Worm (Caenorhabditis elegans) whole organism, L4 larva: ENCODE results near the gene C18H7.4.

ENCODE experiments used
- F10B5.3 ChIP-seq: sonication (generic microtip); optimal IDR thresholded peaks from 2 replicates; lab custom pipeline; 2016; ENCODE audit warnings: mild to moderate bottlenecking, missing genetic modification characterization, missing compliant biosample characterization
- F26F4.8 ChIP-seq: fragments of 200-800 bp; sonication (Bioruptor generic); conservative IDR thresholded peaks from 2 replicates; pipeline ENCODE4 v1.3.6; 2022; ENCODE audit warnings: missing genetic modification characterization, missing compliant biosample characterization
- Y105C5A.15 ChIP-seq: fragments of 200-800 bp; sonication (Bioruptor generic); IDR thresholded peaks from 2 replicates; pipeline ENCODE4 v1.3.6; 2022; ENCODE audit warnings: missing genetic modification characterization, missing compliant biosample characterization
- Y48G9A.11 ChIP-seq: fragments of 200-800 bp; sonication (Bioruptor generic); IDR thresholded peaks from 2 replicates; pipeline ENCODE4 v1.3.6; 2022; ENCODE audit warnings: missing genetic modification reagents, missing genetic modification characterization, missing compliant biosample characterization
- Y75B8A.6 ChIP-seq: fragments of 200-800 bp; sonication (Bioruptor generic); IDR thresholded peaks from 2 replicates; pipeline ENCODE4 v1.3.6; 2022; ENCODE audit warnings: missing genetic modification reagents, missing genetic modification characterization, missing compliant biosample characterization
- aha-1 ChIP-seq: fragments of 150-350 bp; peaks from one replicate; lab custom pipeline; 2014; ENCODE audit warnings: missing biosample characterization, missing genetic modification characterization
- aly-2 ChIP-seq: sonication (generic microtip); optimal IDR thresholded peaks from 2 replicates; lab custom pipeline; 2018; ENCODE audit warnings: missing biosample characterization, missing genetic modification characterization
- attf-4 ChIP-seq: sonication (generic microtip); optimal IDR thresholded peaks from 3 replicates; lab custom pipeline; 2017; ENCODE audit warnings: missing biosample characterization, missing genetic modification characterization
- ceh-20 ChIP-seq: fragments of 200-800 bp; sonication (Bioruptor generic); IDR thresholded peaks from 2 replicates; pipeline ENCODE4 v1.3.6; 2022; ENCODE audit warnings: missing genetic modification reagents, missing genetic modification characterization, missing compliant biosample characterization
- ceh-32 ChIP-seq: sonication (generic microtip); optimal IDR thresholded peaks from 2 replicates; lab custom pipeline; 2016; ENCODE audit warnings: mild to moderate bottlenecking, missing genetic modification characterization, missing compliant biosample characterization; ENCODE audit not compliant: poor library complexity
- ceh-44 ChIP-seq: fragments of 200-800 bp; sonication (Bioruptor generic); IDR thresholded peaks from 2 replicates; pipeline ENCODE4 v1.3.6; 2022; ENCODE audit warnings: missing genetic modification reagents, missing genetic modification characterization, missing compliant biosample characterization
- ceh-62 ChIP-seq: sonication (generic microtip); optimal IDR thresholded peaks from 2 replicates; lab custom pipeline; 2017; ENCODE audit warnings: missing biosample characterization, missing genetic modification characterization
- cey-2 ChIP-seq: sonication (generic microtip); optimal IDR thresholded peaks from 3 replicates; lab custom pipeline; 2017; ENCODE audit warnings: missing genetic modification characterization, mild to moderate bottlenecking, missing compliant biosample characterization, antibody characterized with exemption, borderline replicate concordance; ENCODE audit not compliant: insufficient read depth
- ctbp-1 ChIP-seq: fragments of 200-800 bp; sonication (Bioruptor generic); IDR thresholded peaks from 2 replicates; pipeline ENCODE4 v1.3.6; 2022; ENCODE audit warnings: missing genetic modification reagents, missing genetic modification characterization, missing compliant biosample characterization
- dmd-6 ChIP-seq: fragments of 200-800 bp; sonication (Bioruptor generic); IDR thresholded peaks from 2 replicates; pipeline ENCODE4 v1.3.6; 2022; ENCODE audit warnings: missing genetic modification reagents, missing genetic modification characterization, missing compliant biosample characterization
- dpl-1 ChIP-seq: fragments of 150-350 bp; optimal IDR thresholded peaks from 2 replicates; lab custom pipeline; 2014; ENCODE audit warnings: missing biosample characterization, missing genetic modification reagents, missing genetic modification characterization
- duxl-1 ChIP-seq: sonication (generic microtip); optimal IDR thresholded peaks from 2 replicates; lab custom pipeline; 2016; ENCODE audit warnings: mild to moderate bottlenecking, missing genetic modification characterization, moderate library complexity, missing compliant biosample characterization; ENCODE audit not compliant: poor library complexity
- dve-1 ChIP-seq: sonication (generic microtip); optimal IDR thresholded peaks from 2 replicates; lab custom pipeline; 2017; ENCODE audit warnings: antibody characterized with exemption, mild to moderate bottlenecking, missing genetic modification characterization, missing compliant biosample characterization; ENCODE audit not compliant: insufficient read depth
- fos-1 ChIP-seq: fragments of 150-350 bp; optimal IDR thresholded peaks from 2 replicates; lab custom pipeline; 2014; ENCODE audit warnings: missing biosample characterization, missing genetic modification characterization
- hif-1 ChIP-seq, 2 experiments: sonication (generic microtip); optimal IDR thresholded peaks; 2 replicates each; lab custom pipeline; 2016 to 2017; ENCODE audit warnings: missing compliant biosample characterization in 2 of 2, missing genetic modification characterization in 2 of 2, missing genetic modification reagents in 2 of 2, missing genotype in 2 of 2, mild to moderate bottlenecking in 1 of 2
- hlh-30 ChIP-seq: sonication (generic microtip); optimal IDR thresholded peaks from 2 replicates; lab custom pipeline; 2017; ENCODE audit warnings: antibody characterized with exemption, mild to moderate bottlenecking, missing genetic modification characterization, missing compliant biosample characterization; ENCODE audit not compliant: insufficient read depth
- hmg-1.1 ChIP-seq: fragments of 200-800 bp; sonication (Bioruptor generic); IDR thresholded peaks from 2 replicates; pipeline ENCODE4 v1.3.6; 2022; ENCODE audit warnings: missing genetic modification reagents, missing genetic modification characterization, missing compliant biosample characterization
- jun-1 ChIP-seq: fragments of 150-350 bp; optimal IDR thresholded peaks from 2 replicates; lab custom pipeline; 2014; ENCODE audit warnings: missing biosample characterization, missing genetic modification reagents, missing genetic modification characterization
- lim-7 ChIP-seq: fragments of 200-800 bp; sonication (Bioruptor generic); IDR thresholded peaks from 2 replicates; pipeline ENCODE4 v1.3.6; 2022; ENCODE audit warnings: missing genetic modification characterization, missing compliant biosample characterization
- lin-1 ChIP-seq: fragments of 200-800 bp; sonication (Bioruptor generic); IDR thresholded peaks from 2 replicates; pipeline ENCODE4 v1.3.6; 2022; ENCODE audit warnings: missing genetic modification reagents, missing genetic modification characterization, missing compliant biosample characterization
- lin-13 ChIP-seq: fragments of 150-350 bp; optimal IDR thresholded peaks from 2 replicates; lab custom pipeline; 2014; ENCODE audit warnings: missing biosample characterization, missing genetic modification reagents, missing genetic modification characterization
- lin-29 ChIP-seq: fragments of 200-800 bp; sonication (Bioruptor generic); IDR thresholded peaks from 2 replicates; pipeline ENCODE4 v1.3.6; 2022; ENCODE audit warnings: missing genetic modification reagents, missing genetic modification characterization, missing compliant biosample characterization
- madf-5 ChIP-seq, 2 experiments: fragments of 200-800 bp; sonication (Bioruptor generic); IDR thresholded peaks; 2 replicates each; pipeline ENCODE4 v1.3.6; 2022; ENCODE audit warnings: missing compliant biosample characterization in 2 of 2, missing genetic modification characterization in 2 of 2
- madf-9 ChIP-seq: fragments of 200-800 bp; sonication (Bioruptor generic); conservative IDR thresholded peaks from 2 replicates; pipeline ENCODE4 v1.3.6; 2022; ENCODE audit warnings: missing genetic modification reagents, missing genetic modification characterization, missing compliant biosample characterization
- mdl-1 ChIP-seq, 2 experiments: fragments of 150-350 bp in 1 of 2; sonication (generic microtip) in 1 of 2; optimal IDR thresholded peaks; 2 replicates each; lab custom pipeline; 2014 to 2017; ENCODE audit warnings: missing biosample characterization in 2 of 2, missing genetic modification characterization in 2 of 2
- mxl-2 ChIP-seq: fragments of 200-800 bp; sonication (Bioruptor generic); conservative IDR thresholded peaks from 2 replicates; pipeline ENCODE4 v1.3.6; 2022; ENCODE audit warnings: missing genetic modification reagents, missing genetic modification characterization, missing compliant biosample characterization
- nhr-11 ChIP-seq: fragments of 150-350 bp; optimal IDR thresholded peaks from 2 replicates; lab custom pipeline; 2014; ENCODE audit warnings: missing biosample characterization, missing genetic modification characterization
- nhr-111 ChIP-seq: fragments of 200-800 bp; sonication (Bioruptor generic); optimal IDR thresholded peaks from 2 replicates; lab custom pipeline; 2018; ENCODE audit warnings: mild to moderate bottlenecking, missing genetic modification characterization, missing compliant biosample characterization
- nhr-237 ChIP-seq: sonication (generic microtip); optimal IDR thresholded peaks from 2 replicates; lab custom pipeline; 2017; ENCODE audit warnings: missing biosample characterization, missing genetic modification characterization
- nhr-25 ChIP-seq: sonication (generic microtip); optimal IDR thresholded peaks from 2 replicates; lab custom pipeline; 2017; ENCODE audit warnings: missing genetic modification characterization, mild to moderate bottlenecking, missing compliant biosample characterization, antibody characterized with exemption, moderate library complexity, borderline replicate concordance; ENCODE audit not compliant: insufficient read depth
- nhr-48 ChIP-seq: sonication (generic microtip); optimal IDR thresholded peaks from 2 replicates; lab custom pipeline; 2016; ENCODE audit warnings: mild to moderate bottlenecking, missing genetic modification characterization, missing compliant biosample characterization
- nhr-6 ChIP-seq: fragments of 150-350 bp; optimal IDR thresholded peaks from 2 replicates; lab custom pipeline; 2014; ENCODE audit warnings: missing biosample characterization, missing genetic modification characterization
- nhr-76 ChIP-seq: fragments of 150-350 bp; optimal IDR thresholded peaks from 2 replicates; lab custom pipeline; 2014; ENCODE audit warnings: missing biosample characterization, missing genetic modification characterization
- php-3 ChIP-seq: fragments of 200-800 bp; sonication (Bioruptor generic); IDR thresholded peaks from 2 replicates; pipeline ENCODE4 v1.3.6; 2022; ENCODE audit warnings: missing genetic modification reagents, missing genetic modification characterization, missing compliant biosample characterization
- pqm-1 ChIP-seq: sonication (generic microtip); optimal IDR thresholded peaks from 2 replicates; lab custom pipeline; 2017; ENCODE audit warnings: missing biosample characterization, missing genetic modification characterization
- sdz-12 ChIP-seq: fragments of 200-800 bp; sonication (Bioruptor generic); optimal IDR thresholded peaks from 2 replicates; lab custom pipeline; 2018; ENCODE audit warnings: mild to moderate bottlenecking, missing genetic modification characterization, missing compliant biosample characterization
- skn-1 ChIP-seq: fragments of 150-350 bp; optimal IDR thresholded peaks from 2 replicates; lab custom pipeline; 2014; ENCODE audit warnings: missing biosample characterization, missing genetic modification characterization
- snpc-4 ChIP-seq: fragments of 150-350 bp; optimal IDR thresholded peaks from 2 replicates; lab custom pipeline; 2014; ENCODE audit warnings: missing biosample characterization, missing genetic modification characterization
- tra-1 ChIP-seq: fragments of 200-800 bp; sonication (Bioruptor generic); IDR thresholded peaks from 2 replicates; pipeline ENCODE4 v1.3.6; 2022; ENCODE audit warnings: missing genetic modification reagents, missing genetic modification characterization, missing compliant biosample characterization
- unc-39 ChIP-seq: sonication (generic microtip); optimal IDR thresholded peaks from 2 replicates; lab custom pipeline; 2017; ENCODE audit warnings: missing biosample characterization, missing genetic modification characterization

The C18H7.4 gene

ce11 chrIV:593029-593428 is at the start of gene C18H7.4:
TSS of gene C18H7.4 (plus strand) at chrIV:593329.
- TF ChIP-seq ceh-32 (tag; lab: Kevin White, UChicago) (no peak), madf-5 (GFP tag; IDR thresholded peaks at IDR 0.05; lab: Robert Waterston, UW) (no peak), nhr-76 (tag; lab: Kevin White, UChicago) (no peak), ceh-20 (no peak)

DNA sequence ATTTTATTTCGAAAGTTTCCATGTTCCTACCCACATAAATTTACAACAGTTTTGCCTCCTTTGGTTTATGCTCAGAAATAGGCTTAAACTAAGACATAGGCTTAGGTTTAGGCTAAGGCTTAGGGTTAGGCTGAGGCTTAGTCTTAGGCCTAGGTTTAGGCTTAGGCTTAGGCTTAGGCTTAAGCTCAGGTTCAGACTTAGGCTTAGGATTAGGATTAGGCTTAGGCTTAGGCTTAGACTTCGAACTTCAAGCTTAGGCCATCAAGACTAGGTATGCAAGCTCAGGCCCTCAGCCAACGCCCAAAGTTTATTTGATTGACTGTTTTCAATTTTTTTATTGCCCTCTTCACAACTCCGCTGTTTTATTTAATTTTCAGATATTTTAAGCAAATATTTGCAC is 47.3 kb upstream of the C18H7.4 start:
- TF ChIP-seq Y48G9A.11 (GFP tag; lab: Robert Waterston, UW) (no peak), nhr-237 (tag; lab: Kevin White, UChicago) (no peak), Y75B8A.6 (GFP tag; lab: Robert Waterston, UW) (no peak), jun-1 (tag; lab: Kevin White, UChicago) (no peak), nhr-48 (no peak), nhr-6 (no peak), madf-5 (GFP tag; IDR thresholded peaks at IDR 0.05; lab: Robert Waterston, UW) (no peak)

ce11 chrIV:548000-548399 is 45.1 kb upstream of the C18H7.4 start, which contains the start of gene F56A11.4:
TSS of gene F56A11.4 (plus strand) at chrIV:548300.
- TF ChIP-seq ceh-32 (tag; lab: Kevin White, UChicago), result no peak
- TF ChIP-seq lim-7 (GFP tag; lab: Robert Waterston, UW), result no peak
- no peak for TF ChIP-seq dpl-1 (GFP tag; lab: Kevin White, UChicago)
- TF ChIP-seq nhr-11, result no peak
- TF ChIP-seq dmd-6, result no peak
- TF ChIP-seq hlh-30 (tag; lab: Kevin White, UChicago), result no peak
- TF ChIP-seq unc-39, result no peak
- TF ChIP-seq Y75B8A.6 (GFP tag; lab: Robert Waterston, UW), result no peak
- TF ChIP-seq lin-13, result no peak
- TF ChIP-seq php-3 (GFP tag; lab: Robert Waterston, UW), result no peak
- no peak for TF ChIP-seq skn-1
- TF ChIP-seq pqm-1 (tag; lab: Kevin White, UChicago), result no peak
- TF ChIP-seq duxl-1 (tag; lab: Kevin White, UChicago), result no peak
- no peak for TF ChIP-seq ceh-44
- TF ChIP-seq nhr-111 (GFP tag; lab: Kevin White, UChicago), result no peak

ce11 chrIV:551923-552322 is 41.2 kb upstream of the C18H7.4 start:
- TF ChIP-seq hif-1 (tag; optimal IDR thresholded peaks at IDR 0.05; lab: Kevin White, UChicago) (no peak), dpl-1 (GFP tag; lab: Kevin White, UChicago) (no peak), aha-1 (tag; lab: Kevin White, UChicago) (no peak), aly-2 (tag; lab: Kevin White, UChicago) (no peak), madf-9 (GFP tag; lab: Robert Waterston, UW) (no peak), F26F4.8 (GFP tag; lab: Robert Waterston, UW) (no peak), Y75B8A.6 (GFP tag; lab: Robert Waterston, UW) (no peak), ceh-62 (tag; lab: Kevin White, UChicago) (no peak), nhr-48 (peak; percentile 32), F10B5.3 (no peak), skn-1 (no peak), fos-1 (no peak), snpc-4 (tag; lab: Kevin White, UChicago) (no peak), lin-1 (GFP tag; lab: Robert Waterston, UW) (peak; percentile 90), nhr-25 (no peak), ctbp-1 (GFP tag; lab: Robert Waterston, UW) (no peak), hmg-1.1 (GFP tag; lab: Robert Waterston, UW) (no peak), sdz-12 (no peak), Y105C5A.15 (GFP tag; lab: Robert Waterston, UW) (no peak), dve-1 (no peak), nhr-111 (GFP tag; lab: Kevin White, UChicago) (no peak), tra-1 (peak; percentile 91), lin-29 (no peak), mdl-1 (tag; optimal IDR thresholded peaks at IDR 0.05; lab: Kevin White, UChicago) (no peak), dmd-6 (peak; percentile 91), jun-1 (tag; lab: Kevin White, UChicago) (no peak), mxl-2 (GFP tag; lab: Robert Waterston, UW) (no peak; the same call in 1 of the 2 replicates), cey-2 (tag; lab: Kevin White, UChicago) (no peak), attf-4 (tag; lab: Kevin White, UChicago) (no peak)
